Fruit fly (Drosophila melanogaster) Kc167 (cell line): ENCODE measurements around the gene Loxl1.

ENCODE experiments used
- Myc ChIP-seq: fragments of >200 bp; optimal IDR thresholded peaks from 2 replicates; lab custom pipeline; 2017; ENCODE audit warnings: missing external identifiers
- Sin3A ChIP-seq: fragments of >200 bp; optimal IDR thresholded peaks from 2 replicates; lab custom pipeline; 2018; ENCODE audit warnings: missing external identifiers
- h ChIP-seq: fragments of >200 bp; optimal IDR thresholded peaks from 3 replicates; lab custom pipeline; 2018; ENCODE audit warnings: missing external identifiers
- insv ChIP-seq: fragments of >200 bp; optimal IDR thresholded peaks from 3 replicates; lab custom pipeline; 2018; ENCODE audit warnings: missing external identifiers
- psq ChIP-seq: fragments of >200 bp; optimal IDR thresholded peaks from 2 replicates; lab custom pipeline; 2017; ENCODE audit warnings: missing external identifiers
- ttk ChIP-seq: sonication (Bioruptor generic); optimal IDR thresholded peaks from 2 replicates; lab custom pipeline; 2017; ENCODE audit warnings: missing external identifiers

Gene Loxl1

dm6 chr3R:31459769-31460168 is at the start of gene Loxl1:
Loxl1 (minus strand) TSS chr3R:31459869.
- no peak for TF ChIP-seq Sin3A
- TF ChIP-seq psq, result no peak
- no peak for TF ChIP-seq insv
- no peak for TF ChIP-seq h (lab: Kevin White, UChicago)
- no peak for TF ChIP-seq ttk (lab: Kevin White, UChicago)
- TF ChIP-seq Myc (lab: Kevin White, UChicago), result no peak

- TF ChIP-seq insv, result no peak
- no peak for TF ChIP-seq psq
- TF ChIP-seq h (lab: Kevin White, UChicago), result no peak
- TF ChIP-seq ttk (lab: Kevin White, UChicago), result no peak
Measured at dm6 chr3R:31505254-31505689, 45.6 kb upstream of the Loxl1 start.

dm6 chr3R:31504731-31505252 is 45.1 kb upstream of the Loxl1 start:
- no peak for TF ChIP-seq h (lab: Kevin White, UChicago)
- no peak for TF ChIP-seq Myc (lab: Kevin White, UChicago)
- no peak for TF ChIP-seq insv
- no peak for TF ChIP-seq Sin3A
- no peak for TF ChIP-seq ttk (lab: Kevin White, UChicago)
- TF ChIP-seq psq, result no peak

- TF ChIP-seq ttk (lab: Kevin White, UChicago), result no peak
- TF ChIP-seq insv, result no peak
- TF ChIP-seq Myc (lab: Kevin White, UChicago), result no peak
- no peak for TF ChIP-seq Sin3A
- TF ChIP-seq h (lab: Kevin White, UChicago), result no peak
- no peak for TF ChIP-seq psq
Measured at dm6 chr3R:31503665-31504064, 44.0 kb upstream of the Loxl1 start.

DNA sequence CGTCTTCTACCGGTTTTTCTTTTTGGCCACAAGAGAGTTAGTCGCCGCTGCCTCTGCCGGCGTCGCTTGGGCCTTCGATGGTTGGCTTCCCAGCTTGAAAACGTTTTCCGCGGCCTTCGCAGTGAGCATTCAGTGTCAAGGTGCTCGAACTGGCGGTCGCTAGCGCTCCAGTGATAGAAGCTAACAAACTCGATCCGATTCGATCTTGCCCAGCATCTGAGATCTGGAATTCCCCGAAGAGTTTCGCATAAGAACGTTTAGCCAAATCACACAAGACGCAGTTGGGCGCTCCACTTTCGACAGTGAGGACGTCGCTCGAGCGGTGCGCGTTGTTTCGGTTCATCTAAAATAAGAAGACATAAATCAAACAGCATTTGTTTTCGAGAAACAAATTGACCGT is 39.4 kb upstream of the Loxl1 start, which contains the start of gene mey:
TSS of gene mey (plus strand) at position 122 of the 400 bp plus-strand sequence.
- TF ChIP-seq ttk (lab: Kevin White, UChicago) (no peak), insv (no peak), Sin3A (no peak), Myc (lab: Kevin White, UChicago) (no peak), h (lab: Kevin White, UChicago) (no peak), psq (no peak)

- TF ChIP-seq Myc (lab: Kevin White, UChicago), result no peak
- no peak for TF ChIP-seq ttk (lab: Kevin White, UChicago)
- no peak for TF ChIP-seq psq
- no peak for TF ChIP-seq h (lab: Kevin White, UChicago)
- TF ChIP-seq insv, result no peak
Measured at dm6 chr3R:31483060-31483459, 23.4 kb upstream of the Loxl1 start.

dm6 chr3R:31482117-31482516 is 22.4 kb upstream of the Loxl1 start:
- TF ChIP-seq psq (no peak), ttk (lab: Kevin White, UChicago) (no peak), h (lab: Kevin White, UChicago) (no peak), Sin3A (no peak), insv (no peak), Myc (lab: Kevin White, UChicago) (no peak)

DNA sequence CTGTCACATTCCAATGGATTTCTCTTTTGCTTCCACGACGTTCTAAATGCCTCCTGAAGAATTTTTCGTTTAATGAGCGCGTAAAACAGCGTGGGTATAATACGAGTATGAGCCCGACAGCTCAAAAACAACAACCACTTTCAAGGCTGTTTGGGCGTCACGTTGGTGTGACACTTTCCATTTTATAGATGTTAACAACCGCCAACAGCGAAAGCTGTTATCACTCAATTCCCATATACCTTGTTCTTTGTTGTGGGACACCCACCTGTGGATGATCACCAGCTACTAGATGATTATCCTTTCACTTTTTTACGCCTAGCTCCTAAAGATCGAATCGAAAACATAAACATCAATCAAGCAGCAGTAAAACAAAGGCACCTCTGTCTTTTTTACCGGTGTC is 17.5 kb upstream of the Loxl1 start:
- TF ChIP-seq ttk (lab: Kevin White, UChicago), result no peak
- TF ChIP-seq Sin3A, result no peak
- no peak for TF ChIP-seq Myc (lab: Kevin White, UChicago)
- TF ChIP-seq insv, result no peak
- TF ChIP-seq psq, result no peak

DNA sequence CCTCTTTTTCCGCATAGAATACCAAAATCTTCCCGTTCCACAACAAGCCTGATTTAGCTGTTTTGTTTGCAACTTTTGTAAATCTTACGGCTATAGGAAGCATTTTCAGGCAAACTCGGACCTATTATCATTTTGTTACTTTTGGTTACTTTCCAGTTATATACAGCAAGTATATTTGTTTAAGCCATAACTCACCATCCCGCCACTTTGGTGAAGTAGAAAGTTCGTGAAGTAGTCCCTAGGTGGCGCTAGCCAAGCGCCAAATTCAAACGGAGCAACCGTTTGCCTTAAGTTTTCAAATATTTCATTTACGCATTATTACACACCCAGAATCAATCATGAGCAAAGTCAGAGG is 3.3 kb upstream of the Loxl1 start, which contains the start of the genes CG11334 and CG11333:
TSS of gene CG11334 (minus strand) at position 26 of the 355 bp plus-strand sequence.
TSS of gene CG11333 (plus strand) at position 290 of the 355 bp plus-strand sequence.
- TF ChIP-seq ttk (lab: Kevin White, UChicago) (no peak), h (lab: Kevin White, UChicago) (no peak), Myc (lab: Kevin White, UChicago) (no peak), insv (no peak), Sin3A (no peak), psq (no peak)

DNA sequence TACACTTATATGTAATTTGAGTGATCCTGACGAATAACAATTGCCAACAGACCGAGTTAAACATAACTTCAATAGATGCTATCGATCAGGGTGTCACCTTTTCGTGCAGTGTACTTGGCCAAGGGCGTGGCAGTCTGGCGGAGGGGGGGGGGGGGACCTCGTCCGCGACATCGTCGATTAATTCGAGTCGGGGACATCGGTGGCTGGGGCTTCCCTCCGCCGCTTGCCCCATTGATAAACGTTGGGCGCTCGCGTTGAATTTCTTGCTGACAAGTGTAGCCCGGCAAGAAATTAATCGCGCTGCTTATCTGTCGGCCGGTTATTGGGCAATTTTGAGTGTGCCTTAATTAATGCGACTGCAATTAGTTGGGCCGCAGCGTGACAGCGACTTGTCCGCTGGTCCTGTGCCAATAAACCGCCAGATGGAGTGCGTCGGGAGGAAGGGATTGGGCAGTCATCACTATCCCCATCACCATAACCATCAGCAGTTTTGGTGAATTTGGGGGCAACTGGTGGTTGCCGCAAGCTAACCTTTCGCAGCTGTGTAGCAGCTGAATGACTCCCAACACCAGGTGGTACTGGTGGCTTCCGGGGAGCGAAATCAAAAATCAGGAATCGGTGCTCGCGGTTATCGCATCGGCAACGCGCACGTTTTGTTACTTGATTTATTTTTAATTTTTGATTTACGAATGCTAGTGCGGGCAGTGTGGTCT is 2.8 kb upstream of the Loxl1 start:
- TF ChIP-seq psq, result no peak
- TF ChIP-seq ttk (lab: Kevin White, UChicago), result no peak
- no peak for TF ChIP-seq h (lab: Kevin White, UChicago)
- no peak for TF ChIP-seq insv
- TF ChIP-seq Sin3A, result no peak
- no peak for TF ChIP-seq Myc (lab: Kevin White, UChicago)

DNA sequence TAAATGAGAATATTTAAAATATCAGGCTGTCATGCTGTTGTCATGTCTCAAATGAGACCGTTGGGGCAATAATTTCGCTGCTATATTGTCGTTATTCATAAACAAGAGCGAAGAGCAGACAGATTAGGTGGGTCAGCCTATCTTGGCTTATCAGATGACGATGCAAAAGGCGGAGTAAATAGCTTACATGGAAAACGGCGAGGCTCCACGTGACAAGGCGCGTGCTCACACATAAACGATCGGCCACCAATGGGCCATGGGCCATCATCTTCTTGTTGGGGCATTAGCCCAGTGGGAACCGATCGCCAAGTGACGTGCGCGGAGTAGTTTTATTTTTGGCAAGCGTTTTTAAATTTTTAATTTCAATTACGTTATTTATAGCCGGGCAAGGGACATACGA is 1.6 kb upstream of the Loxl1 start:
- no peak for TF ChIP-seq insv
- TF ChIP-seq h (lab: Kevin White, UChicago), result no peak
- no peak for TF ChIP-seq Myc (lab: Kevin White, UChicago)
- TF ChIP-seq psq, result no peak
- TF ChIP-seq Sin3A, result no peak
- no peak for TF ChIP-seq ttk (lab: Kevin White, UChicago)

- no peak for TF ChIP-seq psq
- TF ChIP-seq h (lab: Kevin White, UChicago), result no peak
- no peak for TF ChIP-seq Sin3A
- TF ChIP-seq ttk (lab: Kevin White, UChicago), result no peak
- no peak for TF ChIP-seq insv
- no peak for TF ChIP-seq Myc (lab: Kevin White, UChicago)
Measured at dm6 chr3R:31457997-31458467, 1.6 kb downstream of the Loxl1 start.

DNA sequence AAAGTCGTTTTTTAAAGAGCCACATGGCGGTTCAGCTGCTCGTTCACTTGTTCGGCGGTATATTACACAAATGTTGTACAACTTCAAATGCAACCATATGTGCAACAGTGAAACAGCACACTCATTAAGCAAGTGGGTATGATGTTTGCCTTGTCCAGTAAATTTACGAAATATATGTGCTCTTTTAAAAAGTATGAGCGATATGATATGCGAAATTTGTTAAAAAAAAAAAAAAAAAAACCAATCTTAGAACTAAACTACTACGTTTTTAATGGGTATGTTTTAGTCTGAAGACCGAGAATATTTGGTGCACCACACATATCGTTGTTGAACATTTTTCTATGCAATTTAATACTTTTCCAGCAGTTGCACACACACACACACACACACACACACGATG is 16.2 kb downstream of the Loxl1 start:
- TF ChIP-seq Myc (lab: Kevin White, UChicago), result no peak
- no peak for TF ChIP-seq Sin3A
- TF ChIP-seq psq, result no peak
- no peak for TF ChIP-seq insv
- TF ChIP-seq ttk (lab: Kevin White, UChicago), result no peak
- no peak for TF ChIP-seq h (lab: Kevin White, UChicago)
